Worm (Caenorhabditis elegans): Measurements from ENCODE around the gene F31F4.17.

The F31F4.17 gene

DNA sequence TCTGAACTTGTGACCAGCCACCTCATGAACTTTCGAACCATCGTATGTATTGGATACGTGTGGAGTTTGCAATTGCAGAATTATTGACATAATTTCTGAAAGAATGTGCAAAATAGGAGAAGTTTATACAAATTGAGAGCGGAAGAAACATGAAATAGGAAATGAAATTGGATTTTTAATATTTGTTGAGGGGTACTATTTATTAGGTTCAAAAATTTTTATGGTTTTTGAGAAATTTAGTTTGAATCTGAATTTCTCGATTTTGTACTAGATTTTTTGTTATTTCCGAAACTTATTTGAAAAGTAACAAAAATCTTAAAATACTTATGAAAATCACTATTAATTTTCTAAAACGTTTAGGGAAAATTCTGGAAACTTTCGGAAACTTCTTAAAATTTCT is 31.6 kb downstream of the F31F4.17 start, which contains the start of gene F48G7.9:
Gene F48G7.9, minus strand, starts transcription at position 101 of the 400 bp plus-strand sequence.
- TF ChIP-seq T26A5.8 (tag; optimal IDR thresholded peaks at IDR 0.05) = no peak
- no peak for TF ChIP-seq lir-1 (GFP tag; conservative IDR thresholded peaks at IDR 0.05)
- no peak for TF ChIP-seq tbx-9 (tag; optimal IDR thresholded peaks at IDR 0.05; ENCODE audit: borderline replicate concordance)

DNA sequence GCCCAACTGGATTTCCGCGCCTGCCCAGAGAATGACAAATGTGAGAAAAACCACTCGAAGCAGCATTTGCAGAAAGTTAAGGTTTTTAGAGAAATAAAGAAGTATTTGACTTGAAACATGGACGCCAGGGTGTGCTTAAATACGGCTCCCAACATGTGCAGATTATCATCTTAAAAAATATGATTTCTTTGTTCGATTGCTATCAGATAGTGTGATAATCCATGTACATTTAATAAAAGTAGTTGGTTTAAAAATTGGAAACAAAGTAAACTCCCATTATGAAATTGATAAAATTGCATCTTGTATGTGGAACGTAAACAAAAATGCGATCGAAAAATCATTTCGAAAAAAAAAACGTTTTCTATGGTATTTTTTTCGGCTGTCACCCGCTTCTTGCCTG is 32.5 kb downstream of the F31F4.17 start, which contains the start of gene F48G7.8:
Gene F48G7.8, minus strand, starts transcription at position 101 of the 400 bp plus-strand sequence.
- TF ChIP-seq mcd-1 (GFP tag; IDR thresholded peaks at IDR 0.05) (no peak), tbx-9 (tag; optimal IDR thresholded peaks at IDR 0.05; ENCODE audit: borderline replicate concordance) (no peak), zfh-2 (GFP tag; conservative IDR thresholded peaks at IDR 0.05) (no peak)

DNA sequence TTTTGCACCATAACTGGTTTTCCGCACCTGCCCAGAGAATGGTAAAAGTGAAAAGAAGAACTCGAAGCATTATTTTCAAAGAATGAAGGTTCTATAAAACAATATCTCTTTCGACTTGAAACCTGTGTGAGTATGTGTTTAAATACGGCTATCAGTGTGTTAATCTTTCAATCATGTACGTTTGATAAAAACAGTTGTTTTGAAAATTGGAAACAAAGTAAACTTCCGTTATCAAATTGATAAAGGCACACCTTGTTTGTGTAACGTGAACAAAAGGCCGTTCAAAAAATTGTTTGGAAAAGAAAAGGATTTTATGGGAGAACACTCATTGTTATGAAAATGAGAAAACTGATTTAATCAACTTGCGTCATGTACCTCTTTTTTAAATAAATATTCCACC is 33.8 kb downstream of the F31F4.17 start, which contains the start of gene F48G7.7:
Gene F48G7.7, minus strand, starts transcription at position 101 of the 400 bp plus-strand sequence.
- TF ChIP-seq mes-4 (tag; optimal IDR thresholded peaks at IDR 0.05) = no peak
- no peak for TF ChIP-seq ceh-79 (tag; optimal IDR thresholded peaks at IDR 0.05)
- no peak for TF ChIP-seq madf-10 (tag; optimal IDR thresholded peaks at IDR 0.05)
- TF ChIP-seq attf-5 (GFP tag; optimal IDR thresholded peaks at IDR 0.05) = no peak
- no peak for TF ChIP-seq F52B5.7 (tag; optimal IDR thresholded peaks at IDR 0.05)
- no peak for TF ChIP-seq mxl-1 (tag; optimal IDR thresholded peaks at IDR 0.05)
- TF ChIP-seq F39B2.1 (GFP tag; IDR thresholded peaks at IDR 0.05) = no peak

DNA sequence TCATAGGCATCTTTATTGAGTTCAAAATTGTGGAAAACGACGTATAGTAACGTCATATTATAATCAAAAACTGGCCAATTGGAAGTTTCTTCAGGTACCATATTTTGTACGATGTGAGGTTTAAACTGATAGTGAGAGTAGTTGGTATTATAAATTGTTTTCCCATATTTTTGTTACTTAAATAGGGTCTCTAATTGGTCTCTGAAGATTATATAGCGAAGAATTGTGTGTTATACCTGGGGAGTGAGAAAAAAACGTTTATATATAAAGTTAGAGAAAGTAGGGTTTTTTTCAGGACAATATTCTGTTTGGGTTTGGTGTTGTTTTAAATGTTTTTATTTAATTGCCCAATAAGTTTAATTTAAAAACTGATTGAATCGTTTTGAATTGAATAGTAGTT is 35.2 kb downstream of the F31F4.17 start, which contains the start of gene srt-17:
Gene srt-17, minus strand, starts transcription at position 101 of the 400 bp plus-strand sequence.
- TF ChIP-seq dpl-1 (GFP tag; optimal IDR thresholded peaks at IDR 0.05) (no peak), hsf-1 (GFP tag; IDR thresholded peaks at IDR 0.05) (no peak), lir-1 (GFP tag; conservative IDR thresholded peaks at IDR 0.05) (no peak), madf-8 (GFP tag; conservative IDR thresholded peaks at IDR 0.05) (no peak), madf-10 (tag; optimal IDR thresholded peaks at IDR 0.05) (no peak), F49E8.2 (tag; optimal IDR thresholded peaks at IDR 0.05; ENCODE audit: insufficient read depth) (no peak), ztf-18 (tag; optimal IDR thresholded peaks at IDR 0.05) (no peak), rpc-1 (optimal IDR thresholded peaks at IDR 0.05) (no peak), rpc-1 (tag; optimal IDR thresholded peaks at IDR 0.05) (no peak), C17E4.6 (GFP tag; IDR thresholded peaks at IDR 0.05) (no peak)

DNA sequence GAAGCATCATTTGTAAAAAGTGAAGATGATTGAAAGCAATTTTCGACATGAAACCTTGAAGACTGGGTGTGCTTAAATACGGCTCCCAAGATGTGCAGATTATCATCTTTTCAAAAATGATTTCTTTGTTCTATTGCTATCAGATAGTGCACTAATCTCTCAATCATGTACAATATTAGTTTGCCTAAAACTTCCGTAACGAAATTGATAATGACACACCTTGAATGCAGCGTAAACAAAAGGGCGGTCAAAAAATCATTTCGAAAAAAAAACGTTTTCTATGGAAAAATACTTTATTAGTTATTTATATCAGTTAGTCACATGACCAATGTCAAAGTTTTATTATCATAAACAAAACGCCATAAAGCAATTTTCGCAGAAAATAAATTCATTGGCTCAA is 37.2 kb downstream of the F31F4.17 start, which contains the start of gene F48G7.5:
Gene F48G7.5, minus strand, starts transcription at position 34 of the 400 bp plus-strand sequence.
- no peak for TF ChIP-seq aptf-2 (GFP tag; conservative IDR thresholded peaks at IDR 0.05)
- no peak for TF ChIP-seq athp-1 (tag; optimal IDR thresholded peaks at IDR 0.05)
- no peak for TF ChIP-seq Y79H2A.3 (GFP tag; conservative IDR thresholded peaks at IDR 0.05)
- no peak for TF ChIP-seq attf-6 (GFP tag; IDR thresholded peaks at IDR 0.05)
- no peak for TF ChIP-seq sea-2 (GFP tag; IDR thresholded peaks at IDR 0.05)
- TF ChIP-seq snpc-4 (GFP tag; optimal IDR thresholded peaks at IDR 0.05) = no peak
- TF ChIP-seq snpc-4 (tag; optimal IDR thresholded peaks at IDR 0.05) = no peak
- no peak for TF ChIP-seq sdz-38 (tag; optimal IDR thresholded peaks at IDR 0.05)
- no peak for TF ChIP-seq Y67H2A.10 (GFP tag; conservative IDR thresholded peaks at IDR 0.05)
- TF ChIP-seq ceh-40 (GFP tag; IDR thresholded peaks at IDR 0.05) = no peak
- TF ChIP-seq hmg-1.2 (GFP tag; IDR thresholded peaks at IDR 0.05) = no peak
- TF ChIP-seq ama-1 (optimal IDR thresholded peaks at IDR 0.05) = no peak
- TF ChIP-seq ama-1 (GFP tag; optimal IDR thresholded peaks at IDR 0.05) = no peak
- TF ChIP-seq attf-3 (GFP tag; conservative IDR thresholded peaks at IDR 0.05) = no peak
- TF ChIP-seq dpff-1 (tag; optimal IDR thresholded peaks at IDR 0.05) = no peak
- no peak for TF ChIP-seq D2030.7 (GFP tag; IDR thresholded peaks at IDR 0.05)
- no peak for TF ChIP-seq nhr-179 (tag; optimal IDR thresholded peaks at IDR 0.05)
- no peak for TF ChIP-seq pbrm-1 (GFP tag; IDR thresholded peaks at IDR 0.05)
- TF ChIP-seq bed-2 (GFP tag; IDR thresholded peaks at IDR 0.05) = no peak
- no peak for TF ChIP-seq lsl-1 (GFP tag; optimal IDR thresholded peaks at IDR 0.05)
- no peak for TF ChIP-seq ceh-91 (GFP tag; IDR thresholded peaks at IDR 0.05)
